Fruit fly (Drosophila melanogaster) whole organism, prepupa: ENCODE measurements around the gene SA2.

Source experiments
- CG10631 ChIP-seq: fragments of 200-800 bp; sonication (Bioruptor generic); optimal IDR thresholded peaks from 2 replicates; lab custom pipeline; 2016; ENCODE audit warnings: missing biosample characterization, missing genetic modification characterization
- CG10669 ChIP-seq: fragments of 200-800 bp; sonication (Bioruptor generic); optimal IDR thresholded peaks from 3 replicates; lab custom pipeline; 2018; ENCODE audit warnings: missing biosample characterization, mild to moderate bottlenecking, missing genetic modification characterization, moderate library complexity
- CG11902 ChIP-seq: fragments of 200-800 bp; sonication (Bioruptor generic); optimal IDR thresholded peaks from 3 replicates; lab custom pipeline; 2016; ENCODE audit warnings: missing biosample characterization, missing genetic modification characterization
- CG1621 ChIP-seq: fragments of 200-800 bp; sonication (Bioruptor generic); optimal IDR thresholded peaks from 3 replicates; lab custom pipeline; 2018; ENCODE audit warnings: missing biosample characterization, mild to moderate bottlenecking, missing genetic modification characterization
- CG31627 ChIP-seq: fragments of 200-800 bp; sonication (Bioruptor generic); optimal IDR thresholded peaks from 3 replicates; lab custom pipeline; 2016; ENCODE audit warnings: missing biosample characterization, missing genetic modification characterization
- CG32006 ChIP-seq: fragments of 200-800 bp; sonication (Bioruptor generic); optimal IDR thresholded peaks from 3 replicates; lab custom pipeline; 2017; ENCODE audit warnings: missing biosample characterization, mild to moderate bottlenecking, missing genetic modification characterization
- CG34406 ChIP-seq: fragments of 200-800 bp; sonication (Bioruptor generic); optimal IDR thresholded peaks from 3 replicates; lab custom pipeline; 2016; ENCODE audit warnings: missing biosample characterization, missing genetic modification characterization
- CG3919 ChIP-seq: fragments of 200-800 bp; sonication (Bioruptor generic); optimal IDR thresholded peaks from 3 replicates; lab custom pipeline; 2016; ENCODE audit warnings: missing biosample characterization, missing genetic modification characterization
- CG6163 ChIP-seq: fragments of 200-800 bp; sonication (Bioruptor generic); IDR thresholded peaks from 3 replicates; pipeline ENCODE4 v1.3.6; 2022; ENCODE audit warnings: missing biosample characterization, missing genetic modification characterization
- CG6276 ChIP-seq: fragments of 200-800 bp; sonication (Bioruptor generic); optimal IDR thresholded peaks from 2 replicates; lab custom pipeline; 2017; ENCODE audit warnings: missing biosample characterization, mild to moderate bottlenecking, missing genetic modification characterization
- CG6792 ChIP-seq: fragments of 200-800 bp; sonication (Bioruptor generic); optimal IDR thresholded peaks from 3 replicates; lab custom pipeline; 2016; ENCODE audit warnings: missing biosample characterization, missing genetic modification characterization
- CG7368 ChIP-seq: fragments of 200-800 bp; sonication (Bioruptor generic); optimal IDR thresholded peaks from 3 replicates; lab custom pipeline; 2016; ENCODE audit warnings: missing biosample characterization, missing genetic modification characterization
- CG8319 ChIP-seq: fragments of 200-800 bp; sonication (Bioruptor generic); optimal IDR thresholded peaks from 3 replicates; lab custom pipeline; 2016; ENCODE audit warnings: missing biosample characterization, missing genetic modification characterization
- CG8632 ChIP-seq: fragments of 200-800 bp; sonication (Bioruptor generic); optimal IDR thresholded peaks from 3 replicates; lab custom pipeline; 2016; ENCODE audit warnings: missing biosample characterization, missing genetic modification characterization
- Eip75B ChIP-seq: fragments of 200-800 bp; sonication (Bioruptor generic); optimal IDR thresholded peaks from 3 replicates; lab custom pipeline; 2016; ENCODE audit warnings: missing biosample characterization, missing genetic modification characterization
- Eip78C ChIP-seq: fragments of 200-800 bp; sonication (Bioruptor generic); peaks from one replicate; lab custom pipeline; 2016; ENCODE audit warnings: missing biosample characterization, missing genetic modification characterization
- Ets21C ChIP-seq: fragments of 200-800 bp; sonication (Bioruptor generic); optimal IDR thresholded peaks from 3 replicates; lab custom pipeline; 2016; ENCODE audit warnings: missing biosample characterization, missing genetic modification characterization
- Ets96B ChIP-seq: fragments of 200-800 bp; optimal IDR thresholded peaks from 2 replicates; lab custom pipeline; 2019; ENCODE audit warnings: missing biosample characterization, mild to moderate bottlenecking, missing genetic modification characterization, moderate library complexity
- Gug ChIP-seq: fragments of 200-800 bp; sonication (Bioruptor generic); IDR thresholded peaks from 2 replicates; pipeline ENCODE4 v1.3.6; 2022; ENCODE audit warnings: missing biosample characterization, missing genetic modification characterization
- Hr38 ChIP-seq: sonication (Bioruptor generic); optimal IDR thresholded peaks from 2 replicates; lab custom pipeline; 2016; ENCODE audit warnings: missing biosample characterization, missing genetic modification characterization
- Hr39 ChIP-seq: fragments of 200-800 bp; sonication (Bioruptor generic); optimal IDR thresholded peaks from 2 replicates; lab custom pipeline; 2016; ENCODE audit warnings: missing biosample characterization, missing genetic modification characterization
- Hr4 ChIP-seq: fragments of 200-800 bp; sonication (Bioruptor generic); optimal IDR thresholded peaks from 3 replicates; lab custom pipeline; 2016; ENCODE audit warnings: missing biosample characterization, missing genetic modification characterization
- Lpt ChIP-seq: fragments of 200-800 bp; sonication (Bioruptor generic); optimal IDR thresholded peaks from 3 replicates; lab custom pipeline; 2016; ENCODE audit warnings: missing biosample characterization, missing genetic modification characterization
- Met ChIP-seq: fragments of 200-800 bp; sonication (Bioruptor generic); optimal IDR thresholded peaks from 3 replicates; lab custom pipeline; 2016; ENCODE audit warnings: missing biosample characterization, missing genetic modification characterization
- OdsH ChIP-seq: fragments of 200-800 bp; sonication (Bioruptor generic); optimal IDR thresholded peaks from 3 replicates; lab custom pipeline; 2016; ENCODE audit warnings: missing biosample characterization, missing genetic modification characterization
- Smox ChIP-seq: fragments of 200-800 bp; sonication (Bioruptor generic); optimal IDR thresholded peaks from 3 replicates; lab custom pipeline; 2016; ENCODE audit warnings: missing biosample characterization, missing genetic modification characterization
- Sox102F ChIP-seq: fragments of 200-800 bp; sonication (Bioruptor generic); optimal IDR thresholded peaks from 2 replicates; lab custom pipeline; 2016; ENCODE audit warnings: missing biosample characterization, mild to moderate bottlenecking, missing genetic modification characterization
- Sox14 ChIP-seq: fragments of 200-800 bp; sonication (Bioruptor generic); optimal IDR thresholded peaks from 3 replicates; lab custom pipeline; 2016; ENCODE audit warnings: missing biosample characterization, missing genetic modification characterization
- Sox15 ChIP-seq: fragments of 200-800 bp; sonication (Bioruptor generic); optimal IDR thresholded peaks from 3 replicates; lab custom pipeline; 2016; ENCODE audit warnings: missing biosample characterization, missing genetic modification characterization
- achi ChIP-seq: fragments of 200-800 bp; sonication (Bioruptor generic); optimal IDR thresholded peaks from 3 replicates; lab custom pipeline; 2016; ENCODE audit warnings: missing biosample characterization, missing genetic modification characterization
- acj6 ChIP-seq: fragments of 200-800 bp; sonication (Bioruptor generic); optimal IDR thresholded peaks from 3 replicates; lab custom pipeline; 2016; ENCODE audit warnings: missing biosample characterization, missing genetic modification characterization
- cyc ChIP-seq: fragments of 200-800 bp; sonication (Bioruptor generic); optimal IDR thresholded peaks from 3 replicates; lab custom pipeline; 2016; ENCODE audit warnings: missing biosample characterization, missing genetic modification characterization
- dac ChIP-seq: fragments of 200-800 bp; sonication (Bioruptor generic); optimal IDR thresholded peaks from 2 replicates; lab custom pipeline; 2017; ENCODE audit warnings: missing biosample characterization, mild to moderate bottlenecking, missing genetic modification characterization
- esn ChIP-seq: fragments of 200-800 bp; sonication (Bioruptor generic); optimal IDR thresholded peaks from 2 replicates; lab custom pipeline; 2016; ENCODE audit warnings: missing biosample characterization, mild to moderate bottlenecking, missing genetic modification characterization, moderate library complexity
- fd85E ChIP-seq: fragments of 200-800 bp; sonication (Bioruptor generic); optimal IDR thresholded peaks from 3 replicates; lab custom pipeline; 2016; ENCODE audit warnings: missing biosample characterization, missing genetic modification characterization
- lz ChIP-seq: fragments of 200-800 bp; sonication (Bioruptor generic); optimal IDR thresholded peaks from 3 replicates; lab custom pipeline; 2016; ENCODE audit warnings: missing biosample characterization, missing genetic modification characterization
- net ChIP-seq: fragments of 200-800 bp; sonication (Bioruptor generic); optimal IDR thresholded peaks from 3 replicates; lab custom pipeline; 2016; ENCODE audit warnings: missing biosample characterization, missing genetic modification characterization
- pdm3 ChIP-seq: fragments of 200-800 bp; sonication (Bioruptor generic); optimal IDR thresholded peaks from 3 replicates; lab custom pipeline; 2016; ENCODE audit warnings: missing biosample characterization, missing genetic modification characterization
- ss ChIP-seq, 2 experiments: fragments of 200-800 bp; sonication (Bioruptor generic); optimal IDR thresholded peaks; 2 replicates in 1 of 2; 3 replicates in 1 of 2; lab custom pipeline; 2017 to 2018; ENCODE audit warnings: mild to moderate bottlenecking in 2 of 2, missing biosample characterization in 2 of 2, missing genetic modification characterization in 2 of 2, moderate library complexity in 1 of 2
- svp ChIP-seq: fragments of 200-800 bp; sonication (Bioruptor generic); peaks from one replicate; lab custom pipeline; 2016; ENCODE audit warnings: missing biosample characterization, missing genetic modification characterization
- topi ChIP-seq: fragments of 200-800 bp; sonication (Bioruptor generic); optimal IDR thresholded peaks from 3 replicates; lab custom pipeline; 2016; ENCODE audit warnings: missing biosample characterization, missing genetic modification characterization
- vri ChIP-seq: fragments of 200-800 bp; sonication (Bioruptor generic); optimal IDR thresholded peaks from 3 replicates; lab custom pipeline; 2016; ENCODE audit warnings: missing biosample characterization, mild to moderate bottlenecking, missing genetic modification characterization

The SA2 gene

dm6 chr3L:1463547-1463946 is 25.9 kb upstream of the SA2 start, which contains the start of gene rho (continued):
- TF ChIP-seq lz (GFP tag; lab: Kevin White, UChicago) = peak; percentile 7
- TF ChIP-seq CG7368 = no peak
- TF ChIP-seq CG10669 (GFP tag; lab: Kevin White, UChicago) = peak; percentile 17
- TF ChIP-seq net (GFP tag; lab: Kevin White, UChicago) = peak; percentile 39
- TF ChIP-seq Ets96B (tag; lab: Kevin White, UChicago) = no peak
- TF ChIP-seq vri (GFP tag; lab: Kevin White, UChicago) = no peak
- peak; percentile 11 for TF ChIP-seq CG32006 (GFP tag; lab: Kevin White, UChicago)
- TF ChIP-seq esn (GFP tag; lab: Kevin White, UChicago) = peak; percentile 10
- TF ChIP-seq Gug (GFP tag; lab: Robert Waterston, UW) = no peak
- TF ChIP-seq dac (GFP tag; lab: Kevin White, UChicago) = no peak
- TF ChIP-seq Met (GFP tag; lab: Kevin White, UChicago) = no peak

- no peak for TF ChIP-seq CG1621 (tag; lab: Kevin White, UChicago)
- no peak for TF ChIP-seq Ets96B (tag; lab: Kevin White, UChicago)
- TF ChIP-seq CG6276 = no peak
- no peak for TF ChIP-seq pdm3
Measured at dm6 chr3L:1461831-1462230, 24.2 kb upstream of the SA2 start.

- TF ChIP-seq Sox102F (GFP tag; lab: Kevin White, UChicago) (peak; percentile 65), OdsH (GFP tag; lab: Kevin White, UChicago) (peak; percentile 15), ss (GFP tag; optimal IDR thresholded peaks at IDR 0.05; lab: Kevin White, UChicago) (no peak), Hr38 (GFP tag; lab: Kevin White, UChicago) (no peak), Eip75B (peak; percentile 49), esn (GFP tag; lab: Kevin White, UChicago) (peak; percentile 66), fd85E (peak; percentile 44), Hr4 (GFP tag; lab: Kevin White, UChicago) (no peak), CG8632 (peak; percentile 24), CG3919 (GFP tag; lab: Kevin White, UChicago) (peak; percentile 32), Sox15 (peak; percentile 44), pdm3 (peak; percentile 32), CG31627 (GFP tag; lab: Kevin White, UChicago) (peak; percentile 71), Gug (GFP tag; lab: Robert Waterston, UW) (no peak), CG34406 (GFP tag; lab: Kevin White, UChicago) (peak; percentile 45), Eip78C (GFP tag; lab: Kevin White, UChicago) (peak; percentile 75), Sox14 (GFP tag; lab: Kevin White, UChicago) (peak; percentile 22), Smox (GFP tag; lab: Kevin White, UChicago) (peak; percentile 65), Met (GFP tag; lab: Kevin White, UChicago) (peak; percentile 74), Ets96B (tag; lab: Kevin White, UChicago) (no peak), cyc (peak; percentile 75), Hr39 (GFP tag; lab: Kevin White, UChicago) (peak; percentile 63), lz (GFP tag; lab: Kevin White, UChicago) (peak; percentile 57), svp (GFP tag; lab: Kevin White, UChicago) (peak; percentile 87), acj6 (peak; percentile 36), CG6163 (GFP tag; lab: Robert Waterston, UW) (peak; percentile 56), CG8319 (GFP tag; lab: Kevin White, UChicago) (peak; percentile 48), achi (GFP tag; lab: Kevin White, UChicago) (peak; percentile 21), vri (GFP tag; lab: Kevin White, UChicago) (peak; percentile 34), CG6792 (peak; percentile 56), dac (GFP tag; lab: Kevin White, UChicago) (no peak), Lpt (GFP tag; lab: Kevin White, UChicago) (no peak), CG11902 (GFP tag; lab: Kevin White, UChicago) (peak; percentile 62), CG10631 (GFP tag; lab: Kevin White, UChicago) (no peak), Ets21C (peak; percentile 43), topi (GFP tag; lab: Kevin White, UChicago) (peak; percentile 64)
Measured at dm6 chr3L:1457998-1458728, 20.5 kb upstream of the SA2 start.
